Worm (Caenorhabditis elegans) whole organism, L4 larva: ENCODE measurements around the gene str-83.

Experiments
- D1046.2 ChIP-seq: fragments of 200-800 bp; sonication (Bioruptor generic); IDR thresholded peaks from 2 replicates; pipeline ENCODE4 v1.3.6; 2022; ENCODE audit warnings: missing genetic modification characterization, missing compliant biosample characterization
- F49E8.2 ChIP-seq: sonication (generic microtip); optimal IDR thresholded peaks from 2 replicates; lab custom pipeline; 2016; ENCODE audit warnings: missing compliant biosample characterization, mild to moderate bottlenecking, missing genetic modification characterization, borderline replicate concordance
- T26A8.4 ChIP-seq: fragments of 200-800 bp; sonication (Bioruptor generic); IDR thresholded peaks from 2 replicates; pipeline ENCODE4 v1.3.6; 2022; ENCODE audit warnings: missing genetic modification characterization, missing compliant biosample characterization
- aha-1 ChIP-seq: fragments of 150-350 bp; peaks from one replicate; lab custom pipeline; 2014; ENCODE audit warnings: missing biosample characterization, missing genetic modification characterization
- attf-4 ChIP-seq: sonication (generic microtip); optimal IDR thresholded peaks from 3 replicates; lab custom pipeline; 2017; ENCODE audit warnings: missing biosample characterization, missing genetic modification characterization
- ceh-20 ChIP-seq: fragments of 200-800 bp; sonication (Bioruptor generic); IDR thresholded peaks from 2 replicates; pipeline ENCODE4 v1.3.6; 2022; ENCODE audit warnings: missing genetic modification reagents, missing genetic modification characterization, missing compliant biosample characterization
- ceh-32 ChIP-seq: sonication (generic microtip); optimal IDR thresholded peaks from 2 replicates; lab custom pipeline; 2016; ENCODE audit warnings: mild to moderate bottlenecking, missing genetic modification characterization, missing compliant biosample characterization; ENCODE audit not compliant: poor library complexity
- ceh-82 ChIP-seq: sonication (generic microtip); optimal IDR thresholded peaks from 2 replicates; lab custom pipeline; 2017; ENCODE audit warnings: missing biosample characterization, missing genetic modification characterization
- ces-1 ChIP-seq: fragments of 150-350 bp; sonication (generic microtip); optimal IDR thresholded peaks from 4 replicates; lab custom pipeline; 2014; ENCODE audit warnings: missing biosample characterization, missing genetic modification reagents, missing genetic modification characterization
- cey-2 ChIP-seq: sonication (generic microtip); optimal IDR thresholded peaks from 3 replicates; lab custom pipeline; 2017; ENCODE audit warnings: missing genetic modification characterization, mild to moderate bottlenecking, missing compliant biosample characterization, antibody characterized with exemption, borderline replicate concordance; ENCODE audit not compliant: insufficient read depth
- daf-8 ChIP-seq: fragments of 200-800 bp; sonication (Bioruptor generic); IDR thresholded peaks from 2 replicates; pipeline ENCODE4 v1.3.6; 2022; ENCODE audit warnings: missing genetic modification characterization, missing compliant biosample characterization
- dmd-6 ChIP-seq: fragments of 200-800 bp; sonication (Bioruptor generic); IDR thresholded peaks from 2 replicates; pipeline ENCODE4 v1.3.6; 2022; ENCODE audit warnings: missing genetic modification reagents, missing genetic modification characterization, missing compliant biosample characterization
- dpl-1 ChIP-seq: fragments of 150-350 bp; optimal IDR thresholded peaks from 2 replicates; lab custom pipeline; 2014; ENCODE audit warnings: missing biosample characterization, missing genetic modification reagents, missing genetic modification characterization
- dve-1 ChIP-seq: sonication (generic microtip); optimal IDR thresholded peaks from 2 replicates; lab custom pipeline; 2017; ENCODE audit warnings: antibody characterized with exemption, mild to moderate bottlenecking, missing genetic modification characterization, missing compliant biosample characterization; ENCODE audit not compliant: insufficient read depth
- hlh-30 ChIP-seq: sonication (generic microtip); optimal IDR thresholded peaks from 2 replicates; lab custom pipeline; 2017; ENCODE audit warnings: antibody characterized with exemption, mild to moderate bottlenecking, missing genetic modification characterization, missing compliant biosample characterization; ENCODE audit not compliant: insufficient read depth
- lin-1 ChIP-seq: fragments of 200-800 bp; sonication (Bioruptor generic); IDR thresholded peaks from 2 replicates; pipeline ENCODE4 v1.3.6; 2022; ENCODE audit warnings: missing genetic modification reagents, missing genetic modification characterization, missing compliant biosample characterization
- madf-5 ChIP-seq, 2 experiments: fragments of 200-800 bp; sonication (Bioruptor generic); IDR thresholded peaks; 2 replicates each; pipeline ENCODE4 v1.3.6; 2022; ENCODE audit warnings: missing compliant biosample characterization in 2 of 2, missing genetic modification characterization in 2 of 2
- mdl-1 ChIP-seq, 2 experiments: fragments of 150-350 bp in 1 of 2; sonication (generic microtip) in 1 of 2; optimal IDR thresholded peaks; 2 replicates each; lab custom pipeline; 2014 to 2017; ENCODE audit warnings: missing biosample characterization in 2 of 2, missing genetic modification characterization in 2 of 2
- mes-2 ChIP-seq: sonication (generic microtip); optimal IDR thresholded peaks from 2 replicates; lab custom pipeline; 2016; ENCODE audit warnings: missing genotype, mild to moderate bottlenecking, missing genetic modification characterization, missing compliant biosample characterization; ENCODE audit not compliant: poor library complexity, severe bottlenecking
- nhr-10 ChIP-seq: fragments of 150-350 bp; optimal IDR thresholded peaks from 2 replicates; lab custom pipeline; 2014; ENCODE audit warnings: missing biosample characterization, missing genetic modification characterization
- nhr-111 ChIP-seq: fragments of 200-800 bp; sonication (Bioruptor generic); optimal IDR thresholded peaks from 2 replicates; lab custom pipeline; 2018; ENCODE audit warnings: mild to moderate bottlenecking, missing genetic modification characterization, missing compliant biosample characterization
- nhr-28 ChIP-seq: fragments of 150-350 bp; optimal IDR thresholded peaks from 2 replicates; lab custom pipeline; 2014; ENCODE audit warnings: missing biosample characterization, missing genetic modification characterization
- nhr-41 ChIP-seq: fragments of 200-800 bp; sonication (Bioruptor generic); IDR thresholded peaks from 2 replicates; pipeline ENCODE4 v1.3.6; 2022; ENCODE audit warnings: missing genetic modification reagents, missing genetic modification characterization, missing compliant biosample characterization
- nhr-48 ChIP-seq: sonication (generic microtip); optimal IDR thresholded peaks from 2 replicates; lab custom pipeline; 2016; ENCODE audit warnings: mild to moderate bottlenecking, missing genetic modification characterization, missing compliant biosample characterization
- nhr-77 ChIP-seq: fragments of 150-350 bp; optimal IDR thresholded peaks from 2 replicates; lab custom pipeline; 2014; ENCODE audit warnings: missing biosample characterization, missing genetic modification characterization
- php-3 ChIP-seq: fragments of 200-800 bp; sonication (Bioruptor generic); IDR thresholded peaks from 2 replicates; pipeline ENCODE4 v1.3.6; 2022; ENCODE audit warnings: missing genetic modification reagents, missing genetic modification characterization, missing compliant biosample characterization
- pqm-1 ChIP-seq: sonication (generic microtip); optimal IDR thresholded peaks from 2 replicates; lab custom pipeline; 2017; ENCODE audit warnings: missing biosample characterization, missing genetic modification characterization
- tag-97 ChIP-seq: fragments of 200-800 bp; sonication (Bioruptor generic); IDR thresholded peaks from 2 replicates; pipeline ENCODE4 v1.3.6; 2022; ENCODE audit warnings: missing genetic modification characterization, missing compliant biosample characterization
- unc-130 ChIP-seq: sonication (generic microtip); optimal IDR thresholded peaks from 2 replicates; lab custom pipeline; 2016; ENCODE audit warnings: missing genetic modification reagents, missing genetic modification characterization, missing compliant biosample characterization
- unc-62 ChIP-seq, 3 experiments: fragments of 150-350 bp in 1 of 3; sonication (generic microtip); optimal IDR thresholded peaks in 2 of 3; peaks in 1 of 3; 1 replicate in 1 of 3; 2 replicates in 2 of 3; lab custom pipeline; 2014 to 2017; ENCODE audit warnings: missing biosample characterization in 3 of 3, missing genetic modification characterization in 3 of 3, missing genetic modification reagents in 3 of 3, missing genotype in 1 of 3

The str-83 gene

ce11 chrV:3995838-3996237 lies 18.8 kb downstream of the str-83 start, which contains the start of gene srx-62:
srx-62 (minus strand) TSS chrV:3995938.
- no peak for TF ChIP-seq madf-5 (GFP tag; IDR thresholded peaks at IDR 0.05; lab: Robert Waterston, UW)
- no peak for TF ChIP-seq unc-62 (GFP tag; optimal IDR thresholded peaks at IDR 0.05 in 1 of 2; lab: Kevin White, UChicago)
- no peak for TF ChIP-seq unc-62 (tag; optimal IDR thresholded peaks at IDR 0.05; lab: Kevin White, UChicago)
- TF ChIP-seq nhr-10 (tag; lab: Kevin White, UChicago): no peak
- TF ChIP-seq hlh-30 (tag; lab: Kevin White, UChicago): no peak
- no peak for TF ChIP-seq lin-1 (GFP tag; lab: Robert Waterston, UW)
- no peak for TF ChIP-seq nhr-41 (GFP tag; lab: Robert Waterston, UW)
- TF ChIP-seq dmd-6 (GFP tag; lab: Robert Waterston, UW): no peak
- TF ChIP-seq nhr-77 (tag; lab: Kevin White, UChicago): no peak
- no peak for TF ChIP-seq dve-1 (tag; lab: Kevin White, UChicago)
- TF ChIP-seq attf-4 (tag; lab: Kevin White, UChicago): no peak
- TF ChIP-seq php-3 (GFP tag; lab: Robert Waterston, UW): no peak

- TF ChIP-seq mes-2 (tag; lab: Kevin White, UChicago) (no peak), F49E8.2 (tag; lab: Kevin White, UChicago) (no peak), mdl-1 (tag; optimal IDR thresholded peaks at IDR 0.05; lab: Kevin White, UChicago) (no peak), tag-97 (GFP tag; lab: Robert Waterston, UW) (no peak), daf-8 (no peak), ceh-20 (GFP tag; lab: Robert Waterston, UW) (no peak), T26A8.4 (GFP tag; lab: Robert Waterston, UW) (no peak), php-3 (GFP tag; lab: Robert Waterston, UW) (no peak), dpl-1 (GFP tag; lab: Kevin White, UChicago) (no peak), madf-5 (GFP tag; IDR thresholded peaks at IDR 0.05; lab: Robert Waterston, UW) (no peak), ceh-32 (no peak), ceh-82 (tag; lab: Kevin White, UChicago) (no peak), ces-1 (no peak), cey-2 (tag; lab: Kevin White, UChicago) (no peak)
Measured at ce11 chrV:4004577-4004976, 27.5 kb downstream of the str-83 start.

ce11 chrV:4005219-4005618 lies 28.2 kb downstream of the str-83 start, which contains the start of gene srh-8:
srh-8 (plus strand) TSS chrV:4005519.
- TF ChIP-seq unc-62 (GFP tag; optimal IDR thresholded peaks at IDR 0.05 in 1 of 2; lab: Kevin White, UChicago) (no peak), unc-62 (tag; optimal IDR thresholded peaks at IDR 0.05; lab: Kevin White, UChicago) (no peak), aha-1 (tag; lab: Kevin White, UChicago) (peak; percentile 25), nhr-77 (tag; lab: Kevin White, UChicago) (no peak)

- no peak for TF ChIP-seq nhr-111 (GFP tag; lab: Kevin White, UChicago)
- TF ChIP-seq nhr-41 (GFP tag; lab: Robert Waterston, UW): no peak
- TF ChIP-seq nhr-48 (tag; lab: Kevin White, UChicago): no peak
- TF ChIP-seq hlh-30 (tag; lab: Kevin White, UChicago): no peak
- TF ChIP-seq pqm-1 (tag; lab: Kevin White, UChicago): no peak
- no peak for TF ChIP-seq nhr-28
- TF ChIP-seq D1046.2 (GFP tag; lab: Robert Waterston, UW): no peak
Measured at ce11 chrV:4007927-4008326, 30.9 kb downstream of the str-83 start, which contains the start of gene srh-7. srh-7 (plus strand) TSS chrV:4008227.

ce11 chrV:4010170-4010569 lies 33.1 kb downstream of the str-83 start, which contains the start of gene srh-4:
srh-4 (plus strand) TSS chrV:4010470.
- no peak for TF ChIP-seq unc-130
- no peak for TF ChIP-seq pqm-1 (tag; lab: Kevin White, UChicago)
- peak; percentile 3 for TF ChIP-seq aha-1 (tag; lab: Kevin White, UChicago)
